Fruit fly (Drosophila melanogaster) whole organism, embryonic: ENCODE measurements around the gene rasp.
A peak's percentile ranks its signal among the peaks of the same experiment; 100 is the strongest.

Source experiments
- ATbp ChIP-seq: fragments of 200-800 bp; sonication (Bioruptor generic); optimal IDR thresholded peaks from 2 replicates; lab custom pipeline; 2017; ENCODE audit warnings: missing biosample characterization, mild to moderate bottlenecking, missing genetic modification characterization, missing genetic modification reagents
- Atf-2 ChIP-seq: fragments of 200-800 bp; sonication (Bioruptor generic); optimal IDR thresholded peaks from 2 replicates; lab custom pipeline; 2016; ENCODE audit warnings: missing biosample characterization, missing genetic modification characterization
- Atf3 ChIP-seq: fragments of 200-800 bp; sonication (Bioruptor generic); optimal IDR thresholded peaks from 3 replicates; lab custom pipeline; 2016; ENCODE audit warnings: missing biosample characterization, missing genetic modification characterization
- CG10366 ChIP-seq: fragments of 200-800 bp; sonication (Bioruptor generic); IDR thresholded peaks from 2 replicates; pipeline ENCODE4 v1.3.6; 2022; ENCODE audit warnings: missing biosample characterization, missing genetic modification characterization
- CG10543 ChIP-seq: fragments of 200-800 bp; sonication (Bioruptor generic); optimal IDR thresholded peaks from 3 replicates; lab custom pipeline; 2017; ENCODE audit warnings: missing biosample characterization, mild to moderate bottlenecking, missing genetic modification characterization, moderate library complexity
- CG10959 ChIP-seq: fragments of 200-800 bp; sonication (Bioruptor generic); IDR thresholded peaks from 2 replicates; pipeline ENCODE4 v1.3.6; 2022; ENCODE audit warnings: missing biosample characterization, missing genetic modification characterization
- CG12391 ChIP-seq: fragments of 200-800 bp; sonication (Bioruptor generic); optimal IDR thresholded peaks from 3 replicates; lab custom pipeline; 2018; ENCODE audit warnings: missing biosample characterization, mild to moderate bottlenecking, missing genetic modification characterization, moderate library complexity
- CG16813 ChIP-seq: fragments of 200-800 bp; sonication (Bioruptor generic); IDR thresholded peaks from 3 replicates; pipeline ENCODE4 v1.3.6; 2022; ENCODE audit warnings: missing biosample characterization, missing genetic modification characterization; ENCODE audit not compliant: partially characterized antibody
- CG18262 ChIP-seq: fragments of 200-800 bp; optimal IDR thresholded peaks from 3 replicates; lab custom pipeline; 2019; ENCODE audit warnings: missing biosample characterization, mild to moderate bottlenecking, missing genetic modification characterization, moderate library complexity
- CG2875 ChIP-seq: fragments of 200-800 bp; sonication (Bioruptor generic); optimal IDR thresholded peaks from 2 replicates; lab custom pipeline; 2017; ENCODE audit warnings: missing biosample characterization, mild to moderate bottlenecking, missing genetic modification characterization, missing genetic modification reagents
- CG34422 ChIP-seq: fragments of 200-800 bp; sonication (Bioruptor generic); IDR thresholded peaks from 3 replicates; pipeline ENCODE4 v1.3.6; 2022; ENCODE audit warnings: missing biosample characterization, missing genetic modification characterization
- CG43689 ChIP-seq: fragments of 200-800 bp; sonication (Bioruptor generic); IDR thresholded peaks from 2 replicates; pipeline ENCODE4 v1.3.6; 2022; ENCODE audit warnings: missing biosample characterization, missing genetic modification characterization
- CG4404 ChIP-seq: fragments of 200-800 bp; sonication (Bioruptor generic); IDR thresholded peaks from 2 replicates; pipeline ENCODE4 v1.3.6; 2022; ENCODE audit warnings: missing biosample characterization, missing genetic modification characterization
- CG4424 ChIP-seq: fragments of 200-800 bp; sonication (Bioruptor generic); optimal IDR thresholded peaks from 3 replicates; lab custom pipeline; 2016; ENCODE audit warnings: missing biosample characterization, missing genetic modification characterization
- CG6254 ChIP-seq: fragments of 200-800 bp; sonication (Bioruptor generic); optimal IDR thresholded peaks from 3 replicates; lab custom pipeline; 2017; ENCODE audit warnings: mild to moderate bottlenecking, missing biosample characterization, missing genetic modification reagents, missing genetic modification characterization
- Dll ChIP-seq: fragments of 200-800 bp; sonication (Bioruptor generic); IDR thresholded peaks from 4 replicates; pipeline ENCODE4 v1.3.6; 2022; ENCODE audit warnings: missing biosample characterization, missing genetic modification characterization; ENCODE audit not compliant: partially characterized antibody
- E2f1 ChIP-seq: fragments of 200-800 bp; sonication (Bioruptor generic); IDR thresholded peaks from 2 replicates; pipeline ENCODE4 v1.3.6; 2022; ENCODE audit warnings: missing biosample characterization, missing genetic modification characterization
- Elba2 ChIP-seq: fragments of 200-800 bp; sonication (Bioruptor generic); optimal IDR thresholded peaks from 3 replicates; lab custom pipeline; 2016; ENCODE audit warnings: missing biosample characterization, missing genetic modification characterization
- H15 ChIP-seq: fragments of 200-800 bp; sonication (Bioruptor generic); IDR thresholded peaks from 3 replicates; pipeline ENCODE4 v1.3.6; 2022; ENCODE audit warnings: missing biosample characterization, missing genetic modification characterization
- HLH3B ChIP-seq: fragments of 200-800 bp; sonication (Bioruptor generic); IDR thresholded peaks from 2 replicates; pipeline ENCODE4 v1.3.6; 2022; ENCODE audit warnings: missing biosample characterization, missing genetic modification characterization
- Med ChIP-seq: fragments of 200-800 bp; sonication (Bioruptor generic); peaks from one replicate; lab custom pipeline; 2016; ENCODE audit warnings: missing biosample characterization, missing genetic modification characterization, mild to moderate bottlenecking, inconsistent platforms, moderate library complexity
- Myb ChIP-seq: fragments of 200-800 bp; sonication (Bioruptor generic); optimal IDR thresholded peaks from 2 replicates; lab custom pipeline; 2016; ENCODE audit warnings: missing biosample characterization, missing genetic modification characterization
- NC2β ChIP-seq: fragments of 200-800 bp; sonication (Bioruptor generic); optimal IDR thresholded peaks from 2 replicates; lab custom pipeline; 2016; ENCODE audit warnings: missing biosample characterization, missing genetic modification characterization
- Opbp ChIP-seq: fragments of 200-800 bp; sonication (Bioruptor generic); IDR thresholded peaks from 3 replicates; pipeline ENCODE4 v1.3.6; 2022; ENCODE audit warnings: missing biosample characterization, missing genetic modification characterization; ENCODE audit not compliant: partially characterized antibody
- Optix ChIP-seq: fragments of 200-800 bp; sonication (Bioruptor generic); IDR thresholded peaks from 3 replicates; pipeline ENCODE4 v1.3.6; 2022; ENCODE audit warnings: missing biosample characterization, missing genetic modification characterization
- PHDP ChIP-seq: fragments of 200-800 bp; sonication (Bioruptor generic); optimal IDR thresholded peaks from 3 replicates; lab custom pipeline; 2018; ENCODE audit warnings: missing biosample characterization, mild to moderate bottlenecking, missing genetic modification characterization, moderate library complexity
- Ravus ChIP-seq: fragments of 200-800 bp; sonication (Bioruptor generic); IDR thresholded peaks from 2 replicates; pipeline ENCODE4 v1.3.6; 2022; ENCODE audit warnings: missing biosample characterization, missing genetic modification characterization
- Sry-δ ChIP-seq: fragments of 200-800 bp; sonication (Bioruptor generic); optimal IDR thresholded peaks from 2 replicates; lab custom pipeline; 2016; ENCODE audit warnings: missing biosample characterization, missing genetic modification characterization
- abd-A ChIP-seq: fragments of 200-800 bp; sonication (Bioruptor generic); optimal IDR thresholded peaks from 3 replicates; lab custom pipeline; 2019; ENCODE audit warnings: missing biosample characterization, mild to moderate bottlenecking, missing genetic modification characterization, moderate library complexity
- ato ChIP-seq: fragments of 200-800 bp; sonication (Bioruptor generic); IDR thresholded peaks from 2 replicates; pipeline ENCODE4 v1.3.6; 2022; ENCODE audit warnings: missing biosample characterization, missing genetic modification characterization; ENCODE audit not compliant: partially characterized antibody
- bcd ChIP-seq: fragments of 200-800 bp; sonication (Bioruptor generic); optimal IDR thresholded peaks from 2 replicates; lab custom pipeline; 2017; ENCODE audit warnings: missing biosample characterization, mild to moderate bottlenecking, missing genetic modification characterization
- bigmax ChIP-seq: fragments of 200-800 bp; sonication (Bioruptor generic); optimal IDR thresholded peaks from 2 replicates; lab custom pipeline; 2018; ENCODE audit warnings: missing biosample characterization, mild to moderate bottlenecking, missing genetic modification characterization
- br ChIP-seq: fragments of >200 bp; optimal IDR thresholded peaks from 2 replicates; lab custom pipeline; 2017
- cg ChIP-seq: fragments of 200-800 bp; sonication (Bioruptor generic); optimal IDR thresholded peaks from 3 replicates; lab custom pipeline; 2019; ENCODE audit warnings: missing biosample characterization, mild to moderate bottlenecking, missing genetic modification characterization, moderate library complexity
- chn ChIP-seq: fragments of 200-800 bp; sonication (Bioruptor generic); optimal IDR thresholded peaks from 2 replicates; lab custom pipeline; 2016; ENCODE audit warnings: missing biosample characterization, missing genetic modification characterization
- ci ChIP-seq: fragments of 200-800 bp; sonication (Bioruptor generic); IDR thresholded peaks from 3 replicates; pipeline ENCODE4 v1.3.6; 2022; ENCODE audit warnings: missing biosample characterization, missing genetic modification characterization
- dmrt11E ChIP-seq: fragments of 200-800 bp; sonication (Bioruptor generic); optimal IDR thresholded peaks from 3 replicates; lab custom pipeline; 2018; ENCODE audit warnings: missing biosample characterization, mild to moderate bottlenecking, missing genetic modification characterization, moderate library complexity
- ftz-f1 ChIP-seq: fragments of 200-800 bp; sonication (Bioruptor generic); optimal IDR thresholded peaks from 2 replicates; lab custom pipeline; 2016; ENCODE audit warnings: missing biosample characterization, missing genetic modification characterization
- her ChIP-seq: fragments of 200-800 bp; sonication (Bioruptor generic); optimal IDR thresholded peaks from 2 replicates; lab custom pipeline; 2016; ENCODE audit warnings: missing biosample characterization, missing genetic modification characterization
- ken ChIP-seq: fragments of 200-800 bp; sonication (Bioruptor generic); IDR thresholded peaks from 3 replicates; pipeline ENCODE4 v1.3.6; 2022; ENCODE audit warnings: missing biosample characterization, missing genetic modification characterization
- klu ChIP-seq: fragments of 200-800 bp; sonication (Bioruptor generic); IDR thresholded peaks from 2 replicates; pipeline ENCODE4 v1.3.6; 2022; ENCODE audit warnings: missing biosample characterization, missing genetic modification characterization
- pb ChIP-seq: fragments of 200-800 bp; sonication (Bioruptor generic); optimal IDR thresholded peaks from 3 replicates; lab custom pipeline; 2016; ENCODE audit warnings: missing biosample characterization, missing genetic modification characterization
- row ChIP-seq: fragments of 200-800 bp; sonication (Bioruptor generic); IDR thresholded peaks from 3 replicates; pipeline ENCODE4 v1.3.6; 2022; ENCODE audit warnings: missing biosample characterization, missing genetic modification characterization
- schlank ChIP-seq: fragments of 200-800 bp; sonication (Bioruptor generic); optimal IDR thresholded peaks from 2 replicates; lab custom pipeline; 2018; ENCODE audit warnings: missing biosample characterization, mild to moderate bottlenecking, missing genetic modification characterization
- sens ChIP-seq: fragments of 200-800 bp; sonication (Bioruptor generic); peaks from one replicate; lab custom pipeline; 2016; ENCODE audit warnings: missing biosample characterization, missing genetic modification characterization
- sens-2 ChIP-seq: fragments of 200-800 bp; sonication (Bioruptor generic); IDR thresholded peaks from 2 replicates; pipeline ENCODE4 v1.3.6; 2022; ENCODE audit warnings: missing biosample characterization, missing genetic modification characterization
- slou ChIP-seq: fragments of 200-800 bp; sonication (Bioruptor generic); optimal IDR thresholded peaks from 3 replicates; lab custom pipeline; 2016; ENCODE audit warnings: missing biosample characterization, missing genetic modification characterization
- toy ChIP-seq: fragments of 200-800 bp; sonication (Bioruptor generic); IDR thresholded peaks from 2 replicates; pipeline ENCODE4 v1.3.6; 2022; ENCODE audit warnings: missing biosample characterization, missing genetic modification characterization
- usp ChIP-seq: fragments of >200 bp; optimal IDR thresholded peaks from 2 replicates; lab custom pipeline; 2017; ENCODE audit warnings: missing biosample characterization, missing genetic modification characterization
- vfl ChIP-seq: fragments of 200-800 bp; sonication (Bioruptor generic); optimal IDR thresholded peaks from 2 replicates; lab custom pipeline; 2016; ENCODE audit warnings: missing biosample characterization, missing genetic modification characterization
- zfh1 ChIP-seq: fragments of 200-800 bp; sonication (Bioruptor generic); IDR thresholded peaks from 3 replicates; pipeline ENCODE4 v1.3.6; 2022; ENCODE audit warnings: missing biosample characterization, missing genetic modification characterization

Gene rasp

dm6 chr3L:3178530-3179096 lies 16.6 kb downstream of the rasp start, which contains the start of the genes MnM and Girdin (continued):
- 0 out of 3 replicates have a peak, but pooled peaks have one; percentile 31 for TF ChIP-seq ken (GFP tag; lab: Robert Waterston, UW)
- TF ChIP-seq HLH3B (GFP tag; lab: Robert Waterston, UW): no peak; the same call in 1 of the 2 replicates
- TF ChIP-seq dmrt11E (tag; lab: Kevin White, UChicago): peak; percentile 38
- no peak for TF ChIP-seq br (lab: Kevin White, UChicago)
- peak; percentile 28; the same call in 1 of the 2 replicates for TF ChIP-seq CG4404 (GFP tag; lab: Robert Waterston, UW)
- TF ChIP-seq CG4424: peak; percentile 59
- no peak for TF ChIP-seq CG2875 (GFP tag; lab: Kevin White, UChicago)
- TF ChIP-seq Elba2 (GFP tag; lab: Kevin White, UChicago): no peak
- TF ChIP-seq sens-2 (GFP tag; lab: Robert Waterston, UW): no peak
- peak; percentile 53; the same call in 1 of the 3 replicates for TF ChIP-seq ci (GFP tag; lab: Robert Waterston, UW)
- TF ChIP-seq schlank: no peak
- TF ChIP-seq Atf-2: peak; percentile 70
- no peak for TF ChIP-seq cg (GFP tag; lab: Kevin White, UChicago)
- peak; percentile 93 for TF ChIP-seq Dll (GFP tag; lab: Robert Waterston, UW)
- no peak for TF ChIP-seq H15
- peak; percentile 55 for TF ChIP-seq CG10366
- peak; percentile 78 for TF ChIP-seq chn
- peak; percentile 71 for TF ChIP-seq sens (GFP tag; lab: Kevin White, UChicago)
- TF ChIP-seq usp (GFP tag; lab: Kevin White, UChicago): no peak
- TF ChIP-seq Myb (GFP tag; lab: Kevin White, UChicago): peak; percentile 89
- no peak for TF ChIP-seq toy (GFP tag; lab: Robert Waterston, UW)
- TF ChIP-seq abd-A (tag; lab: Kevin White, UChicago): no peak
- peak; percentile 16; the same call in 1 of the 3 replicates for TF ChIP-seq zfh1 (GFP tag; lab: Robert Waterston, UW)
- no peak for TF ChIP-seq bcd
- no peak for TF ChIP-seq CG43689 (GFP tag; lab: Robert Waterston, UW)
- TF ChIP-seq pb: peak; percentile 53
- TF ChIP-seq CG12391 (tag; lab: Kevin White, UChicago): peak; percentile 75
- peak; percentile 51 for TF ChIP-seq NC2β (GFP tag; lab: Kevin White, UChicago)
- peak; percentile 75 for TF ChIP-seq her
- TF ChIP-seq Ravus (GFP tag; lab: Robert Waterston, UW): no peak
- TF ChIP-seq E2f1 (GFP tag; lab: Robert Waterston, UW): peak; percentile 25; the same call in 1 of the 2 replicates
- TF ChIP-seq bigmax (GFP tag; lab: Kevin White, UChicago): no peak
- TF ChIP-seq ATbp (GFP tag; lab: Kevin White, UChicago): no peak
- no peak for TF ChIP-seq CG18262 (tag; lab: Kevin White, UChicago)
- TF ChIP-seq ftz-f1 (GFP tag; lab: Kevin White, UChicago): no peak
- no peak for TF ChIP-seq slou (GFP tag; lab: Kevin White, UChicago)
- peak; percentile 64; the same call in 1 of the 2 replicates for TF ChIP-seq ato (GFP tag; lab: Robert Waterston, UW)
- peak; percentile 94 for TF ChIP-seq Med (GFP tag; lab: Kevin White, UChicago)
- peak; percentile 88 for TF ChIP-seq CG16813
- TF ChIP-seq CG10959 (GFP tag; lab: Robert Waterston, UW): no peak
- TF ChIP-seq Opbp: peak; percentile 71
- peak; percentile 56 for TF ChIP-seq vfl (GFP tag; lab: Kevin White, UChicago)
- peak; percentile 92 for TF ChIP-seq row (GFP tag; lab: Robert Waterston, UW)
- TF ChIP-seq CG6254 (GFP tag; lab: Kevin White, UChicago): no peak
- TF ChIP-seq Sry-δ (GFP tag; lab: Kevin White, UChicago): peak; percentile 100
- TF ChIP-seq Optix (GFP tag; lab: Robert Waterston, UW): no peak
- TF ChIP-seq PHDP (tag; lab: Kevin White, UChicago): no peak
- no peak for TF ChIP-seq CG34422
- peak; percentile 54 for TF ChIP-seq Atf3 (GFP tag; lab: Kevin White, UChicago)
- peak; percentile 64 for TF ChIP-seq CG10543 (GFP tag; lab: Kevin White, UChicago)
- 0 out of 2 replicates have a peak, but pooled peaks have one; percentile 13 for TF ChIP-seq klu
